Worm (Caenorhabditis elegans) whole organism, mixed stage, embryonic: Measurements from ENCODE around the gene deg-3.
"Not testable (repeated sequence)": the region's sequence is repeated elsewhere in the genome, so short reads cannot be mapped to it uniquely, and the experiment has no call there.

Experiments
- M03D4.4 ChIP-seq: sonication (generic microtip); optimal IDR thresholded peaks from 2 replicates; lab custom pipeline; 2017; ENCODE audit warnings: mild to moderate bottlenecking, missing genetic modification characterization, missing compliant biosample characterization
- blmp-1 ChIP-seq: fragments of 150-350 bp; optimal IDR thresholded peaks from 2 replicates; lab custom pipeline; 2014; ENCODE audit warnings: missing biosample characterization, missing genetic modification characterization
- ceh-39 ChIP-seq: fragments of 150-350 bp; optimal IDR thresholded peaks from 2 replicates; lab custom pipeline; 2014; ENCODE audit warnings: missing biosample characterization, missing genetic modification characterization
- ceh-43 ChIP-seq: fragments of 200-800 bp; sonication (Bioruptor generic); optimal IDR thresholded peaks from 2 replicates; lab custom pipeline; 2018; ENCODE audit warnings: mild to moderate bottlenecking, missing genetic modification characterization, moderate library complexity, missing compliant biosample characterization
- ceh-83 ChIP-seq: fragments of 200-800 bp; sonication (Bioruptor generic); optimal IDR thresholded peaks from 2 replicates; lab custom pipeline; 2018; ENCODE audit warnings: mild to moderate bottlenecking, missing genetic modification characterization, missing compliant biosample characterization
- ces-1 ChIP-seq: fragments of 150-350 bp; optimal IDR thresholded peaks from 2 replicates; lab custom pipeline; 2014; ENCODE audit warnings: missing biosample characterization, missing genetic modification reagents, missing genetic modification characterization
- cnd-1 ChIP-seq: fragments of 200-800 bp; sonication (Bioruptor generic); optimal IDR thresholded peaks from 2 replicates; lab custom pipeline; 2018; ENCODE audit warnings: mild to moderate bottlenecking, missing genetic modification characterization, missing compliant biosample characterization
- drap-1 ChIP-seq: fragments of 200-800 bp; sonication (Bioruptor generic); optimal IDR thresholded peaks from 3 replicates; lab custom pipeline; 2018; ENCODE audit warnings: mild to moderate bottlenecking, missing genetic modification characterization, missing compliant biosample characterization
- elt-1 ChIP-seq: sonication (generic microtip); optimal IDR thresholded peaks from 2 replicates; lab custom pipeline; 2017; ENCODE audit warnings: missing genetic modification characterization, mild to moderate bottlenecking, missing compliant biosample characterization, antibody characterized with exemption, moderate library complexity, borderline replicate concordance; ENCODE audit not compliant: insufficient read depth
- elt-3 ChIP-seq: fragments of 150-350 bp; optimal IDR thresholded peaks from 2 replicates; lab custom pipeline; 2014; ENCODE audit warnings: missing biosample characterization, missing genetic modification characterization
- hlh-1 ChIP-seq: fragments of 150-350 bp; optimal IDR thresholded peaks from 2 replicates; lab custom pipeline; 2014; ENCODE audit warnings: missing biosample characterization, missing genetic modification reagents, missing genetic modification characterization
- lin-13 ChIP-seq: fragments of 150-350 bp; optimal IDR thresholded peaks from 2 replicates; lab custom pipeline; 2014; ENCODE audit warnings: missing biosample characterization, missing genetic modification characterization
- lin-32 ChIP-seq: fragments of 200-800 bp; sonication (Bioruptor generic); optimal IDR thresholded peaks from 2 replicates; lab custom pipeline; 2018; ENCODE audit warnings: mild to moderate bottlenecking, missing genetic modification characterization, missing compliant biosample characterization
- lsy-2 ChIP-seq: fragments of 150-350 bp; optimal IDR thresholded peaks from 2 replicates; lab custom pipeline; 2014; ENCODE audit warnings: missing biosample characterization, missing genetic modification characterization
- mab-5 ChIP-seq: fragments of 150-350 bp; optimal IDR thresholded peaks from 2 replicates; lab custom pipeline; 2014; ENCODE audit warnings: missing biosample characterization, missing genetic modification characterization
- mep-1 ChIP-seq: fragments of 150-350 bp; optimal IDR thresholded peaks from 2 replicates; lab custom pipeline; 2017; ENCODE audit warnings: missing biosample characterization, missing genetic modification reagents, missing genetic modification characterization, inconsistent platforms
- nhr-12 ChIP-seq: fragments of 150-350 bp; optimal IDR thresholded peaks from 2 replicates; lab custom pipeline; 2014; ENCODE audit warnings: missing biosample characterization, missing genetic modification characterization
- nhr-2 ChIP-seq: fragments of 150-350 bp; optimal IDR thresholded peaks from 2 replicates; lab custom pipeline; 2014; ENCODE audit warnings: missing biosample characterization, missing genetic modification characterization
- nhr-237 ChIP-seq: fragments of 150-350 bp; optimal IDR thresholded peaks from 2 replicates; lab custom pipeline; 2014; ENCODE audit warnings: missing biosample characterization, missing genetic modification characterization
- nhr-28 ChIP-seq: fragments of 150-350 bp; optimal IDR thresholded peaks from 2 replicates; lab custom pipeline; 2014; ENCODE audit warnings: missing biosample characterization, missing genetic modification characterization
- nhr-76 ChIP-seq: sonication (generic microtip); optimal IDR thresholded peaks from 2 replicates; lab custom pipeline; 2017; ENCODE audit warnings: missing biosample characterization, missing genetic modification characterization
- pha-4 ChIP-seq: fragments of 150-350 bp; optimal IDR thresholded peaks from 2 replicates; lab custom pipeline; 2018; ENCODE audit warnings: missing biosample characterization, missing genetic modification reagents, missing genetic modification characterization
- sem-2 ChIP-seq: fragments of 200-800 bp; sonication (Bioruptor generic); optimal IDR thresholded peaks from 2 replicates; lab custom pipeline; 2018; ENCODE audit warnings: mild to moderate bottlenecking, missing genetic modification characterization, missing compliant biosample characterization
- tbx-8 ChIP-seq: fragments of 200-800 bp; sonication (Bioruptor generic); optimal IDR thresholded peaks from 2 replicates; lab custom pipeline; 2018; ENCODE audit warnings: mild to moderate bottlenecking, missing genetic modification characterization, moderate library complexity, missing compliant biosample characterization
- unc-120 ChIP-seq: sonication (generic microtip); optimal IDR thresholded peaks from 2 replicates; lab custom pipeline; 2017; ENCODE audit warnings: missing genetic modification characterization, missing compliant biosample characterization; ENCODE audit not compliant: poor library complexity, severe bottlenecking
- unc-39 ChIP-seq: fragments of 150-350 bp; optimal IDR thresholded peaks from 2 replicates; lab custom pipeline; 2014; ENCODE audit warnings: missing biosample characterization, missing genetic modification characterization
- unc-62 ChIP-seq: fragments of 150-350 bp; optimal IDR thresholded peaks from 2 replicates; lab custom pipeline; 2014; ENCODE audit warnings: missing biosample characterization, missing genetic modification reagents, missing genetic modification characterization
- zip-8 ChIP-seq: fragments of 150-350 bp; optimal IDR thresholded peaks from 2 replicates; lab custom pipeline; 2014; ENCODE audit warnings: missing biosample characterization, missing genetic modification characterization
- ztf-11 ChIP-seq: fragments of 150-350 bp; optimal IDR thresholded peaks from 2 replicates; lab custom pipeline; 2014; ENCODE audit warnings: missing biosample characterization, missing genetic modification characterization

Gene deg-3

ce11 chrV:11396134-11396533 is 18.8 kb downstream of the deg-3 start, which contains the start of gene nas-18:
Gene nas-18, plus strand, starts transcription at chrV:11396434.
- not testable (repeated sequence) for TF ChIP-seq ceh-39 (tag; lab: Kevin White, UChicago); lsy-2 (tag; lab: Kevin White, UChicago); lin-32

DNA sequence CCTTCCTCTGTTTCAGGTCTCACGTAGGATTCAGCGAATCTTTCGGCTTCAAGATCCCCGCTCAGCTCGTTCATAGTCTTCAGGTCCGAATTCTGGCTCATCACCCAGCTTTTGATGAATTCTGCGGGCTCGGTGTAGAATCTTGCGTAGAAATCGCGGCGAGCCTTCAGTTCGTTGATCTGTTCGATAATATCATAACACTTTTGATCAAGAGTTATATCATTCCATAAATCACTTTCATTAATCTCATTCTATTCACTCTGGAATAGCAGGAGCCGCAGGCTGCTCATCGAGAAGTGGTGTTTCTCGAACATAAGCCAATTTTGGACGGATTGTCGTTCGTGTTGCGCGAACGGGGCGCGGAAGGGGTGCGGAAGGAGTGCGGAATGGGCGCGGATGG is 19.9 kb downstream of the deg-3 start, which contains the start of gene K03B8.4:
Gene K03B8.4, minus strand, starts transcription at position 101 of the 400 bp plus-strand sequence.
- not testable (repeated sequence) for TF ChIP-seq zip-8, M03D4.4, mep-1 (tag; lab: Kevin White, UChicago)

- TF ChIP-seq pha-4 (tag; lab: Kevin White, UChicago) (no peak), sem-2 (GFP tag; lab: Kevin White, UChicago) (no peak), drap-1 (GFP tag; lab: Kevin White, UChicago) (no peak), lin-13 (tag; lab: Kevin White, UChicago) (no peak), nhr-28 (tag; lab: Kevin White, UChicago) (no peak), lsy-2 (tag; lab: Kevin White, UChicago) (no peak), unc-62 (no peak), unc-120 (tag; lab: Kevin White, UChicago) (no peak), M03D4.4 (tag; lab: Kevin White, UChicago) (no peak)
Measured at ce11 chrV:11392020-11392419, 22.9 kb downstream of the deg-3 start, which contains the start of gene nas-16. Gene nas-16, plus strand, starts transcription at chrV:11392320.

- TF ChIP-seq pha-4 (tag; lab: Kevin White, UChicago) (no peak), zip-8 (tag; lab: Kevin White, UChicago) (no peak)
- TF ChIP-seq, all 35 proteins: peak for 0
Measured at ce11 chrV:11390394-11390793, 24.6 kb downstream of the deg-3 start, which contains the start of the genes K03B8.11 and K03B8.14. Gene K03B8.11, minus strand, starts transcription at chrV:11390494. Gene K03B8.14, plus strand, starts transcription at chrV:11390503.

DNA sequence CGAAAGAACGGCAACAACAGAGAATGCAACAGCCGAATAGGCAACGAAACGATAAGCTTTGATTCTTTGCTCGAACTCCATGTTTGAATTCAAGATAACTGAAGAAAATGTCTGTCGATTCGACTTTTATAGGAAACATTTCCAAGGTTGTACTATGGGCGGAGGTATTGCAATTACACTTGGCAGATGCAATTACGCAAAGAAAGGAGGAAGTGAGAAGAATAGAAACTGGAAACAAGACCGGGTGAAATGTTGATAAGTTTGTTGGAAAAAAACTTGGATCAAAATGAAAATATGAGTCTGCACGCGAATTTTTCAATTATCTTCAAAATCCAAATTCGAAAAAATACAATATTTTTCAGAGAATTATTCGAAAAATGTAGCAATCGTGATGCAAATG is 25.2 kb downstream of the deg-3 start, which contains the start of gene col-155:
Gene col-155, minus strand, starts transcription at position 101 of the 400 bp plus-strand sequence.
- no peak for TF ChIP-seq ceh-39 (tag; lab: Kevin White, UChicago)
- no peak for TF ChIP-seq nhr-12
- TF ChIP-seq ceh-83 (GFP tag; lab: Kevin White, UChicago) = no peak
- TF ChIP-seq tbx-8 = no peak
- TF ChIP-seq ces-1 = no peak
- TF ChIP-seq elt-3 (tag; lab: Kevin White, UChicago) = no peak
- no peak for TF ChIP-seq unc-120 (tag; lab: Kevin White, UChicago)
- no peak for TF ChIP-seq ceh-43 (GFP tag; lab: Kevin White, UChicago)
- TF ChIP-seq mab-5 (tag; lab: Kevin White, UChicago) = no peak
- TF ChIP-seq ztf-11 (tag; lab: Kevin White, UChicago) = no peak
- no peak for TF ChIP-seq hlh-1 (tag; lab: Kevin White, UChicago)
- TF ChIP-seq lin-32 = no peak

- TF ChIP-seq ceh-43 (GFP tag; lab: Kevin White, UChicago) (no peak), nhr-2 (no peak), ces-1 (no peak), blmp-1 (no peak), nhr-76 (no peak), cnd-1 (tag; lab: Kevin White, UChicago) (no peak)
Measured at ce11 chrV:11386428-11386827, 28.5 kb downstream of the deg-3 start, which contains the start of gene F55C10.4. Gene F55C10.4, plus strand, starts transcription at chrV:11386728.

- TF ChIP-seq zip-8 (tag; lab: Kevin White, UChicago) = no peak
- no peak for TF ChIP-seq mab-5 (tag; lab: Kevin White, UChicago)
- TF ChIP-seq nhr-237 (tag; lab: Kevin White, UChicago) = no peak
- no peak for TF ChIP-seq tbx-8
- TF ChIP-seq drap-1 (GFP tag; lab: Kevin White, UChicago) = no peak
- no peak for TF ChIP-seq unc-39
- no peak for TF ChIP-seq sem-2 (GFP tag; lab: Kevin White, UChicago)
- TF ChIP-seq lin-32 = no peak
- TF ChIP-seq nhr-2 = no peak
- TF ChIP-seq elt-1 (tag; lab: Kevin White, UChicago) = no peak
- no peak for TF ChIP-seq ceh-43 (GFP tag; lab: Kevin White, UChicago)
Measured at ce11 chrV:11385060-11385459, 29.9 kb downstream of the deg-3 start, which contains the start of gene col-154. Gene col-154, plus strand, starts transcription at chrV:11385360.
